Fruit fly (Drosophila melanogaster): Measurements from ENCODE around the gene CG33258.

- TF ChIP-seq CG8301 (tag; optimal IDR thresholded peaks at IDR 0.05) (no peak), CG34367 (tag; optimal IDR thresholded peaks at IDR 0.05) (no peak), CG9948 (tag; optimal IDR thresholded peaks at IDR 0.05) (no peak), CG17806 (tag; optimal IDR thresholded peaks at IDR 0.05) (no peak), CG12605 (GFP tag; IDR thresholded peaks at IDR 0.05) (no peak), CG8159 (tag; optimal IDR thresholded peaks at IDR 0.05) (no peak), Snoo (tag; optimal IDR thresholded peaks at IDR 0.05) (no peak), CG32121 (GFP tag; IDR thresholded peaks at IDR 0.05) (no peak), CG4496 (GFP tag; IDR thresholded peaks at IDR 0.05) (no peak)
Observed at dm6 chr3L:16121791-16122190, 39.4 kb downstream of the CG33258 start, which contains the start of gene Strump.

Measured in whole organism, pupa.